Worm (Caenorhabditis elegans) whole organism, L4/young adult: ENCODE data around the gene F10D7.4.

Experiments used
- W03F9.2 ChIP-seq: fragments of 150-350 bp; optimal IDR thresholded peaks from 2 replicates; lab custom pipeline; 2014; ENCODE audit warnings: missing biosample characterization, missing genetic modification characterization
- dao-5 ChIP-seq: sonication (generic microtip); optimal IDR thresholded peaks from 2 replicates; lab custom pipeline; 2016; ENCODE audit warnings: missing genotype, missing genetic modification characterization, moderate library complexity, missing compliant biosample characterization
- him-1 ChIP-seq: sonication (generic microtip); optimal IDR thresholded peaks from 2 replicates; lab custom pipeline; 2016; ENCODE audit warnings: missing genotype, missing genetic modification reagents, missing genetic modification characterization, missing compliant biosample characterization

DNA sequence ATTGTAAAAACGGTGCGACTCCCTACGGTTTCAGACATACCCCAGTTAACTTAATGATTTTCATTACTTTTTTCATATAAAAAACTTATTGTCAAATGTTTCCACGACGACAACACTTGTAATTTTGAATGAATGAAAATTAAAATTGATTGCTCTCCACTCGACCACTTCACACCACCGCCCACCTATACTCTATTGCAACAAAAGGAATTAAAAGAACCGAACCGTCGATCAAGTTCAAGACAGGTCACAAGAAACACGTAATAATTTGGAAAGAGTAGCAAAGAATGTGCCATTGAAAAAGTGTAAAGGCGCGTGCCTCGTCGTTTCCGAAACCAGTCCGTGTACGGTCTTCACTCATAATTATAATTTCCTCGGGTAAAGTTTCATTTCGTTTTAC lies 19.3 kb downstream of the F10D7.4 start, which contains the start of gene F10D7.11:
- no peak for TF ChIP-seq dao-5 (tag; lab: Kevin White, UChicago)
- no peak for TF ChIP-seq W03F9.2 (tag; lab: Kevin White, UChicago)
- TF ChIP-seq him-1 (tag; lab: Kevin White, UChicago): no peak
